Worm (Caenorhabditis elegans) whole organism, L1 larva: ENCODE data around the gene K05F6.8.

Experiments
- F16B12.6 ChIP-seq: fragments of 150-350 bp; optimal IDR thresholded peaks from 2 replicates; lab custom pipeline; 2014; ENCODE audit warnings: missing biosample characterization, missing genetic modification characterization
- alr-1 ChIP-seq: fragments of 200-800 bp; sonication (Bioruptor generic); optimal IDR thresholded peaks from 2 replicates; lab custom pipeline; 2018; ENCODE audit warnings: borderline replicate concordance, mild to moderate bottlenecking, missing genetic modification characterization, missing compliant biosample characterization
- ama-1 ChIP-seq: fragments of 150-350 bp; optimal IDR thresholded peaks from 2 replicates; lab custom pipeline; 2014
- blmp-1 ChIP-seq: fragments of 150-350 bp; optimal IDR thresholded peaks from 2 replicates; lab custom pipeline; 2014; ENCODE audit warnings: missing biosample characterization, missing genetic modification characterization
- ceh-90 ChIP-seq: sonication (generic microtip); optimal IDR thresholded peaks from 2 replicates; lab custom pipeline; 2016; ENCODE audit warnings: missing genetic modification characterization, missing compliant biosample characterization
- dpl-1 ChIP-seq, 3 experiments: fragments of 150-350 bp in 2 of 3; sonication (generic microtip) in 1 of 3; optimal IDR thresholded peaks; 2 replicates each; lab custom pipeline; 2014 to 2017; ENCODE audit warnings: missing biosample characterization in 3 of 3, missing genetic modification characterization in 3 of 3, missing genetic modification reagents in 3 of 3
- efl-1 ChIP-seq, 4 experiments: fragments of 150-350 bp; optimal IDR thresholded peaks in 3 of 4; peaks in 1 of 4; 1 replicate in 1 of 4; 2 replicates in 3 of 4; lab custom pipeline; 2014; ENCODE audit warnings: missing biosample characterization in 2 of 4, missing genetic modification characterization in 2 of 4, missing genetic modification reagents in 2 of 4
- egl-13 ChIP-seq: sonication (generic microtip); optimal IDR thresholded peaks from 2 replicates; lab custom pipeline; 2016; ENCODE audit warnings: missing genotype, missing genetic modification reagents, missing genetic modification characterization, missing compliant biosample characterization
- elt-2 ChIP-seq: sonication (generic microtip); optimal IDR thresholded peaks from 2 replicates; lab custom pipeline; 2016; ENCODE audit warnings: missing genetic modification characterization, mild to moderate bottlenecking, inconsistent platforms, missing compliant biosample characterization, missing genetic modification reagents
- elt-3 ChIP-seq, 6 experiments: fragments of 150-350 bp in 1 of 6; sonication (generic microtip); optimal IDR thresholded peaks; 2 replicates each; lab custom pipeline; 2017 to 2018; ENCODE audit warnings: missing biosample characterization in 6 of 6, missing genetic modification characterization in 6 of 6, inconsistent platforms in 1 of 6
- fkh-10 ChIP-seq: sonication (generic microtip); optimal IDR thresholded peaks from 2 replicates; lab custom pipeline; 2017; ENCODE audit warnings: missing biosample characterization, missing genetic modification reagents, missing genetic modification characterization
- fkh-4 ChIP-seq: sonication (generic microtip); optimal IDR thresholded peaks from 2 replicates; lab custom pipeline; 2016; ENCODE audit warnings: missing compliant biosample characterization, missing genetic modification characterization, borderline replicate concordance
- fkh-8 ChIP-seq: sonication (generic microtip); optimal IDR thresholded peaks from 2 replicates; lab custom pipeline; 2016; ENCODE audit warnings: mild to moderate bottlenecking, missing genetic modification characterization, missing compliant biosample characterization
- hpl-2 ChIP-seq: fragments of 150-350 bp; optimal IDR thresholded peaks from 2 replicates; lab custom pipeline; 2014; ENCODE audit warnings: missing biosample characterization, missing genetic modification reagents, missing genetic modification characterization
- irx-1 ChIP-seq: sonication (generic microtip); optimal IDR thresholded peaks from 2 replicates; lab custom pipeline; 2016; ENCODE audit warnings: missing genetic modification characterization, missing compliant biosample characterization
- isw-1 ChIP-seq: fragments of 200-800 bp; sonication (Bioruptor generic); IDR thresholded peaks from 2 replicates; pipeline ENCODE4 v1.3.6; 2022; ENCODE audit warnings: missing genetic modification characterization, missing compliant biosample characterization
- jun-1 ChIP-seq: fragments of 150-350 bp; optimal IDR thresholded peaks from 2 replicates; lab custom pipeline; 2014; ENCODE audit warnings: missing biosample characterization, missing genetic modification reagents, missing genetic modification characterization
- lin-15B ChIP-seq: fragments of 150-350 bp; sonication (generic microtip); optimal IDR thresholded peaks from 3 replicates; lab custom pipeline; 2014; ENCODE audit warnings: missing biosample characterization, missing genetic modification characterization
- lin-35 ChIP-seq, 2 experiments: fragments of 150-350 bp; optimal IDR thresholded peaks; 2 replicates each; lab custom pipeline; 2014; ENCODE audit warnings: missing biosample characterization in 2 of 2, missing genetic modification characterization in 2 of 2, missing genetic modification reagents in 2 of 2
- lsy-2 ChIP-seq, 2 experiments: fragments of 150-350 bp; optimal IDR thresholded peaks; 2 replicates each; lab custom pipeline; 2014; ENCODE audit warnings: missing biosample characterization in 2 of 2, missing genetic modification characterization in 2 of 2
- mef-2 ChIP-seq: fragments of 150-350 bp; optimal IDR thresholded peaks from 2 replicates; lab custom pipeline; 2014; ENCODE audit warnings: missing biosample characterization, missing genetic modification characterization
- nhr-12 ChIP-seq: sonication (generic microtip); optimal IDR thresholded peaks from 2 replicates; lab custom pipeline; 2017; ENCODE audit warnings: missing biosample characterization, missing genetic modification characterization
- nhr-28 ChIP-seq: fragments of 150-350 bp; optimal IDR thresholded peaks from 2 replicates; lab custom pipeline; 2014; ENCODE audit warnings: missing biosample characterization, missing genetic modification characterization
- nhr-71 ChIP-seq: sonication (generic microtip); optimal IDR thresholded peaks from 2 replicates; lab custom pipeline; 2016; ENCODE audit warnings: mild to moderate bottlenecking, missing genetic modification characterization, moderate library complexity, missing compliant biosample characterization
- nhr-76 ChIP-seq: sonication (generic microtip); optimal IDR thresholded peaks from 2 replicates; lab custom pipeline; 2017; ENCODE audit warnings: missing biosample characterization, missing genetic modification characterization
- nhr-77 ChIP-seq: fragments of 150-350 bp; optimal IDR thresholded peaks from 2 replicates; lab custom pipeline; 2014; ENCODE audit warnings: missing biosample characterization, missing genetic modification characterization
- pax-3 ChIP-seq: fragments of 200-800 bp; sonication (Bioruptor generic); optimal IDR thresholded peaks from 2 replicates; lab custom pipeline; 2018; ENCODE audit warnings: mild to moderate bottlenecking, missing genetic modification characterization, moderate library complexity, missing compliant biosample characterization
- skn-1 ChIP-seq: fragments of 150-350 bp; optimal IDR thresholded peaks from 2 replicates; lab custom pipeline; 2014; ENCODE audit warnings: missing biosample characterization, missing genetic modification characterization
- snu-23 ChIP-seq: sonication (generic microtip); optimal IDR thresholded peaks from 2 replicates; lab custom pipeline; 2016; ENCODE audit warnings: missing genetic modification characterization, missing compliant biosample characterization
- sup-37 ChIP-seq: fragments of 200-800 bp; sonication (Bioruptor generic); optimal IDR thresholded peaks from 2 replicates; lab custom pipeline; 2018; ENCODE audit warnings: mild to moderate bottlenecking, missing genetic modification characterization, missing compliant biosample characterization
- tlp-1 ChIP-seq: fragments of 150-350 bp; optimal IDR thresholded peaks from 2 replicates; lab custom pipeline; 2014; ENCODE audit warnings: missing biosample characterization, missing genetic modification characterization
- unc-30 ChIP-seq: sonication (generic microtip); optimal IDR thresholded peaks from 2 replicates; lab custom pipeline; 2017; ENCODE audit warnings: missing biosample characterization, missing genetic modification characterization
- unc-86 ChIP-seq: sonication (generic microtip); optimal IDR thresholded peaks from 2 replicates; lab custom pipeline; 2016; ENCODE audit warnings: missing genetic modification characterization, missing compliant biosample characterization
- xbp-1 ChIP-seq: sonication (generic microtip); optimal IDR thresholded peaks from 2 replicates; lab custom pipeline; 2016; ENCODE audit warnings: missing genetic modification characterization, missing compliant biosample characterization
- zag-1 ChIP-seq: fragments of 150-350 bp; optimal IDR thresholded peaks from 2 replicates; lab custom pipeline; 2014; ENCODE audit warnings: missing biosample characterization, missing genetic modification characterization
- zip-4 ChIP-seq: fragments of 200-800 bp; sonication (Bioruptor generic); optimal IDR thresholded peaks from 2 replicates; lab custom pipeline; 2018; ENCODE audit warnings: mild to moderate bottlenecking, missing genetic modification characterization, moderate library complexity, missing compliant biosample characterization
- ztf-11 ChIP-seq, 2 experiments: sonication (generic microtip); optimal IDR thresholded peaks; 2 replicates each; lab custom pipeline; 2016 to 2017; ENCODE audit warnings: missing genetic modification characterization in 2 of 2, missing biosample characterization in 1 of 2, missing compliant biosample characterization in 1 of 2

The K05F6.8 gene

DNA sequence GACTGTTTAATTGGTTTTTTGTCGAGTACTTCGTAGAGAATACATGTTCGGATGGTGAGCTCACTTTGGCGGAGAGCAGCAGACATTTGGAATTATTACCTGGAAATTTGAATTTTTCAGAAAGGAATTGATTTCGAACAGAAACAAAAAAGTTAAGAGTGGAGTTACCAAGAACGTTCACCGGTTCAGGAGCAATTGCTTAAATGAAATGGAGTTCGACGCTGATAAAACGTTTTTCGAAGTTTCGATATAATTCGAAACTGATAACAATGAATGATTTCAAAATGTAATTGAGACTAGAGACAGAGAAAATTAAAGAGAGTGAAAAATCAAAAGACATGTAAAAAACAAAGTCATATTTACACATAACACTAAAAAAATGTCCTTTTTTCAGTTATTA lies 43.1 kb upstream of the K05F6.8 start, which contains the start of gene fbxa-163:
fbxa-163 (minus strand) TSS at position 101 of the 400 bp plus-strand sequence.
- TF ChIP-seq unc-86 (tag; lab: Kevin White, UChicago): no peak
- TF ChIP-seq snu-23 (GFP tag; lab: Kevin White, UChicago): no peak
- no peak for TF ChIP-seq nhr-71 (tag; lab: Kevin White, UChicago)
- TF ChIP-seq lsy-2 (tag; optimal IDR thresholded peaks at IDR 0.05; lab: Kevin White, UChicago): no peak
- TF ChIP-seq unc-30: no peak
- no peak for TF ChIP-seq ztf-11 (tag; optimal IDR thresholded peaks at IDR 0.05; lab: Kevin White, UChicago)

DNA sequence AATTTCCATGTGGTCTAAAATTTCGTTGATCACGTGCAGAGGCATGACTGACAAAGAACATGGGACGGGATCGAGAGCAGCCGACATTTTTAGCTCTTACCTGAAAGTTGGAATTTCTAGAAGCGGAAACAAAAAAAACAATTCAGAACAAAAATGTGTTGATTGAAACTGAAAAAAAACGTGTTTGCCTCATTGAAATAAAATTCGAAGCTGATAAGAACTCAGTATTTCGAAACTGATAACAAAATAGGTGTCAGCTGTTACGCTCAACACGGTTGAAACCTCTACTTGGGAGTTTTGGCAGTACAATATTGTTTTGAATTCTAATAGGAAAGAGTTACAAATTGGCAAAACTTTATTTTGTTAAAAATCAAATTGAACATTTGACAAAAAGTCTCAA lies 41.4 kb upstream of the K05F6.8 start:
- peak; percentile 82 for TF ChIP-seq elt-2 (tag; lab: Kevin White, UChicago)
- no peak for TF ChIP-seq hpl-2
- TF ChIP-seq tlp-1: peak; percentile 4
- peak in 1 of 2 experiments; percentile 33 for TF ChIP-seq lin-35 (GFP tag; optimal IDR thresholded peaks at IDR 0.05; lab: Kevin White, UChicago)
- TF ChIP-seq zip-4 (GFP tag; lab: Kevin White, UChicago): no peak
- TF ChIP-seq F16B12.6 (tag; lab: Kevin White, UChicago): no peak
- no peak for TF ChIP-seq nhr-77
- TF ChIP-seq alr-1 (tag; lab: Kevin White, UChicago): no peak

- no peak for TF ChIP-seq snu-23 (GFP tag; lab: Kevin White, UChicago)
- peak; percentile 64 for TF ChIP-seq elt-2 (tag; lab: Kevin White, UChicago)
- no peak for TF ChIP-seq blmp-1
- no peak for TF ChIP-seq fkh-10 (GFP tag; lab: Kevin White, UChicago)
- TF ChIP-seq dpl-1 (GFP tag; optimal IDR thresholded peaks at IDR 0.05; lab: Kevin White, UChicago): no peak
- TF ChIP-seq nhr-28 (tag; lab: Kevin White, UChicago): no peak
- TF ChIP-seq, all 84 proteins: peak for 1
Measured at ce11 chrII:1607575-1607974, 40.0 kb upstream of the K05F6.8 start.

DNA sequence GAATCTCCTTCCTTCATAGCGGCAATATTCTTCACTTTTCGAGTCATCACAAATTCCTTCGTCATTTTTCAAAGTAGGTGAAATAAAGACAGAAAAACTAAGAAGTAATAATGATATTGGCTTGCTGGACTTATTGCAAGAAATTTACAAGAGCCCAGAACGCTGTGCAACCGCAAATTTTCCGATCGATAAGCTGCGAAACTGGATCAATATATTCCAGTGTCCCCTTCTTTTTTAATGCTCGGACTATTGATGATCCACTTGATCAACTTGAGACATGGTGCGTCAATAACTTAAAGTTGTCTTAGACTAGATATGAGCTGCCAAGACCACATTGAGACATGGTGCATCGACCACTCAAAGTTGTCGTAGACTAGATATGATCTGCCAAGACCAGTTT lies 38.5 kb upstream of the K05F6.8 start, which contains the start of gene bath-33:
bath-33 (minus strand) TSS at position 101 of the 400 bp plus-strand sequence.
- TF ChIP-seq unc-30 (no peak), egl-13 (tag; lab: Kevin White, UChicago) (no peak), elt-3 (tag; optimal IDR thresholded peaks at IDR 0.05; lab: Kevin White, UChicago) (no peak), jun-1 (tag; lab: Kevin White, UChicago) (no peak), nhr-12 (tag; lab: Kevin White, UChicago) (no peak), zag-1 (tag; lab: Kevin White, UChicago) (no peak), sup-37 (no peak), skn-1 (tag; lab: Kevin White, UChicago) (no peak), fkh-4 (tag; lab: Kevin White, UChicago) (no peak), fkh-8 (tag; lab: Kevin White, UChicago) (no peak), isw-1 (GFP tag; lab: Robert Waterston, UW) (no peak), pax-3 (no peak), lin-15B (tag; lab: Kevin White, UChicago) (no peak), ama-1 (no peak), irx-1 (no peak), xbp-1 (no peak), mef-2 (tag; lab: Kevin White, UChicago) (no peak), ceh-90 (no peak), blmp-1 (no peak)

ce11 chrII:1605010-1605409 lies 37.5 kb upstream of the K05F6.8 start:
- TF ChIP-seq nhr-76 (tag; lab: Kevin White, UChicago) (no peak), fkh-10 (GFP tag; lab: Kevin White, UChicago) (no peak), efl-1 (optimal IDR thresholded peaks at IDR 0.05; lab: Kevin White, UChicago) (no peak), efl-1 (GFP tag; optimal IDR thresholded peaks at IDR 0.05 in 1 of 2; lab: Kevin White, UChicago) (no peak)
